Fruit fly (Drosophila melanogaster): ENCODE measurements around the gene Chc.
A peak's percentile ranks its signal among the peaks of the same experiment; 100 is the strongest.

Chc gene

dm6 chrX:15867863-15868262 is 32.6 kb upstream of the Chc start, which contains the start of gene Gapdh2 (continued):
- TF ChIP-seq Trl (optimal IDR thresholded peaks at IDR 0.05) (peak; percentile 35 to 79), Trl (GFP tag; optimal IDR thresholded peaks at IDR 0.05) (peak; percentile 95), H15 (GFP tag; IDR thresholded peaks at IDR 0.05) (peak; percentile 97), CG32772 (GFP tag; IDR thresholded peaks at IDR 0.05) (peak; percentile 98), CG9797 (GFP tag; optimal IDR thresholded peaks at IDR 0.05) (peak; percentile 64), CG18476 (GFP tag; optimal IDR thresholded peaks at IDR 0.05) (peak; percentile 99), bab2 (GFP tag; optimal IDR thresholded peaks at IDR 0.05) (peak; percentile 98), gsb (GFP tag; IDR thresholded peaks at IDR 0.05) (peak; percentile 99), nmo (GFP tag; optimal IDR thresholded peaks at IDR 0.05) (peak; percentile 99), inv (GFP tag; IDR thresholded peaks at IDR 0.05; ENCODE audit: partially characterized antibody) (no peak), ab (GFP tag; optimal IDR thresholded peaks at IDR 0.05) (peak; percentile 88), CG11398 (GFP tag; optimal IDR thresholded peaks at IDR 0.05) (peak; percentile 93), vvl (GFP tag; IDR thresholded peaks at IDR 0.05) (peak; percentile 100), wek (GFP tag; optimal IDR thresholded peaks at IDR 0.05) (peak; percentile 96), Atf-2 (GFP tag; optimal IDR thresholded peaks at IDR 0.05) (peak; percentile 96), slp2 (GFP tag; optimal IDR thresholded peaks at IDR 0.05) (peak; percentile 95), PHDP (tag; optimal IDR thresholded peaks at IDR 0.05) (peak; percentile 100), ara (GFP tag; IDR thresholded peaks at IDR 0.05) (peak; percentile 99), CG15073 (GFP tag; optimal IDR thresholded peaks at IDR 0.05) (peak; percentile 84), CG17912 (GFP tag; optimal IDR thresholded peaks at IDR 0.05) (peak; percentile 100), da (GFP tag; optimal IDR thresholded peaks at IDR 0.05) (peak; percentile 89), CG14441 (GFP tag; IDR thresholded peaks at IDR 0.05) (peak; percentile 99), E2f2 (GFP tag; IDR thresholded peaks at IDR 0.05) (peak; percentile 92), CG14710 (tag; optimal IDR thresholded peaks at IDR 0.05) (peak; percentile 97), D (optimal IDR thresholded peaks at IDR 0.05) (no peak), D (GFP tag; optimal IDR thresholded peaks at IDR 0.05) (peak; percentile 98), usp (GFP tag; optimal IDR thresholded peaks at IDR 0.05) (no peak), CG8281 (tag; optimal IDR thresholded peaks at IDR 0.05) (peak; percentile 96), Atf3 (GFP tag; optimal IDR thresholded peaks at IDR 0.05) (peak; percentile 91), chif (GFP tag; optimal IDR thresholded peaks at IDR 0.05) (peak; percentile 95 to 96), tap (tag; optimal IDR thresholded peaks at IDR 0.05) (peak; percentile 100), prd (optimal IDR thresholded peaks at IDR 0.05) (no peak), prd (GFP tag; IDR thresholded peaks at IDR 0.05) (peak; percentile 98), Taf1 (GFP tag; IDR thresholded peaks at IDR 0.05) (peak; percentile 98), CG10366 (GFP tag; IDR thresholded peaks at IDR 0.05) (peak; percentile 99), CG34422 (GFP tag; IDR thresholded peaks at IDR 0.05) (peak; percentile 99), CG7372 (GFP tag; IDR thresholded peaks at IDR 0.05) (peak; percentile 99), onecut (GFP tag; IDR thresholded peaks at IDR 0.05) (peak; percentile 98), eve (GFP tag; optimal IDR thresholded peaks at IDR 0.05) (peak in 1 of 2 experiments; percentile 100), twi (tag; optimal IDR thresholded peaks at IDR 0.05) (peak; percentile 96), tll (GFP tag; optimal IDR thresholded peaks at IDR 0.05) (peak in 1 of 2 experiments; percentile 57), CG13296 (GFP tag; optimal IDR thresholded peaks at IDR 0.05) (peak; percentile 100), CG3065 (GFP tag; optimal IDR thresholded peaks at IDR 0.05) (peak; percentile 91), CG18011 (GFP tag; optimal IDR thresholded peaks at IDR 0.05) (peak; percentile 93), schlank (tag; optimal IDR thresholded peaks at IDR 0.05) (peak; percentile 99), sisA (GFP tag; IDR thresholded peaks at IDR 0.05) (peak; percentile 96), CG17361 (GFP tag; IDR thresholded peaks at IDR 0.05) (peak; percentile 99), dpn (GFP tag; optimal IDR thresholded peaks at IDR 0.05) (peak; percentile 98 to 99), cwo (GFP tag; optimal IDR thresholded peaks at IDR 0.05) (peak; percentile 99), CG7987 (GFP tag; optimal IDR thresholded peaks at IDR 0.05) (peak; percentile 98), CG10979 (tag; optimal IDR thresholded peaks at IDR 0.05) (peak; percentile 98), CG31224 (GFP tag; IDR thresholded peaks at IDR 0.05) (peak; percentile 97)

Measured in whole organism, embryonic.